Fruit fly (Drosophila melanogaster) whole organism, pupa: ENCODE data around the gene TwdlR.

Source experiments
- CG13204 ChIP-seq: fragments of 200-800 bp; sonication (Bioruptor generic); optimal IDR thresholded peaks from 2 replicates; lab custom pipeline; 2018; ENCODE audit warnings: missing biosample characterization, mild to moderate bottlenecking, missing genetic modification characterization, moderate library complexity
- CG14655 ChIP-seq: fragments of 200-800 bp; sonication (Bioruptor generic); optimal IDR thresholded peaks from 3 replicates; lab custom pipeline; 2017; ENCODE audit warnings: mild to moderate bottlenecking, missing biosample characterization, missing genetic modification reagents, missing genetic modification characterization
- CG32121 ChIP-seq: fragments of 200-800 bp; sonication (Bioruptor generic); IDR thresholded peaks from 2 replicates; pipeline ENCODE4 v1.3.6; 2022; ENCODE audit warnings: missing biosample characterization, missing genetic modification characterization
- CG4496 ChIP-seq: fragments of 200-800 bp; sonication (Bioruptor generic); IDR thresholded peaks from 3 replicates; pipeline ENCODE4 v1.3.6; 2022; ENCODE audit warnings: missing biosample characterization, missing genetic modification characterization
- CG8301 ChIP-seq: fragments of 200-800 bp; sonication (Bioruptor generic); optimal IDR thresholded peaks from 2 replicates; lab custom pipeline; 2018; ENCODE audit warnings: missing biosample characterization, mild to moderate bottlenecking, missing genetic modification characterization
- Pif1A ChIP-seq: fragments of 200-800 bp; sonication (Bioruptor generic); optimal IDR thresholded peaks from 3 replicates; lab custom pipeline; 2016; ENCODE audit warnings: missing biosample characterization, missing genetic modification characterization
- Snoo ChIP-seq: fragments of 200-800 bp; sonication (Bioruptor generic); optimal IDR thresholded peaks from 3 replicates; lab custom pipeline; 2017; ENCODE audit warnings: missing biosample characterization, mild to moderate bottlenecking, missing genetic modification characterization, inconsistent platforms
- fd96Ca ChIP-seq: fragments of 200-800 bp; sonication (Bioruptor generic); IDR thresholded peaks from 3 replicates; pipeline ENCODE4 v1.3.6; 2022; ENCODE audit warnings: missing biosample characterization, missing genetic modification characterization
- gl ChIP-seq: fragments of 200-800 bp; sonication (Bioruptor generic); optimal IDR thresholded peaks from 2 replicates; lab custom pipeline; 2018; ENCODE audit warnings: missing biosample characterization, mild to moderate bottlenecking, missing genetic modification characterization

DNA sequence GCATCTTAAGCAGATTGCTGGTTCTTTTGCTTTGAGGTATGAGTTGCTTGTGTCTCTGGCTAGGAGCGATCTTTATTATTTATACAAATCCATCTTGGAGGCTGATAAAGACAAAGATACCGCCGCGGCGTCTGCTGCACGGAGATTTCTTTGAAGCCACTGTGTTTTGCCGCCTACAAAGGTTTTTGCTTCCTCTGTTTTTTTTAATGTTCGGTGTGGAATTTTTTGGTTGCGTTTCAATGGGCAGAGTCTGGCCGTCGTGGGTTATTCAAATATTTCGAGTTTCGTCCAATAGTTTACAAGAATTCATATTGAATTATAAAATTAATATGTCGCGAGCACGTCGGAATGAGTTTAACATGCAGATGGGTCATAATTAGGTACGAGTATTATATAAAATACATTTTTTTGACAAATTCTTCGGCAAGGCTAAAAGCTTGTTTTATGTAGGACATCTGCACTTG is 11.2 kb upstream of the TwdlR start, which contains the start of gene TwdlB:
- TF ChIP-seq gl (tag; lab: Kevin White, UChicago) (no peak), Snoo (no peak), CG8301 (tag; lab: Kevin White, UChicago) (no peak), CG14655 (GFP tag; lab: Kevin White, UChicago) (no peak), Pif1A (GFP tag; lab: Kevin White, UChicago) (no peak), CG13204 (GFP tag; lab: Kevin White, UChicago) (no peak), fd96Ca (GFP tag; lab: Robert Waterston, UW) (no peak), CG32121 (no peak), CG4496 (GFP tag; lab: Robert Waterston, UW) (no peak)
